Worm (Caenorhabditis elegans): ENCODE data around the gene B0228.1.

DNA sequence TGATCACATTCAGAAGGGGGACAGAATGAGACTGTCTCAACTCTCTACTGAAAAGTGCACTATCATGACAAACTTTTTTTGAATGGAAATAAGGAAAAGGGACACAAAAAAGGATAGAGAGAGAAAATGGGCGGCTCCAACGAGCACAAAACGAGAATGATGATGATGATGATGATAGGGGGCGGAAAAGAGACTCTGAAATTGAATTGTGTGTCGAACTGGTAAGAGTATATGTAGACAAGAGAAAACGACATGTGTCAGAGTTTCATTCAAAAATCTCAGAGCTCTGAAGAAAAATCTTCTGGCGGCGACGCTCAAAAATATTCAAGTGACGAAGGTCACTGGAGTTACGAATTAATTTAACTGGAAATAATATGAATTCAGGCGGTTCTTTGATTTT, 40.2 kb downstream of the B0228.1 start:
- TF ChIP-seq npax-4 (tag; optimal IDR thresholded peaks at IDR 0.05) (no peak), unc-86 (tag; optimal IDR thresholded peaks at IDR 0.05) (no peak), ceh-22 (tag; optimal IDR thresholded peaks at IDR 0.05) (no peak), ceh-19 (GFP tag; optimal IDR thresholded peaks at IDR 0.05) (no peak), F13H6.1 (tag; optimal IDR thresholded peaks at IDR 0.05) (no peak), ceh-9 (tag; optimal IDR thresholded peaks at IDR 0.05) (no peak), gmeb-2 (tag; optimal IDR thresholded peaks at IDR 0.05) (no peak)

Measured in whole organism, late embryonic.